Worm (Caenorhabditis elegans): ENCODE data around the gene msp-53.
A peak's percentile ranks its signal among the peaks of the same experiment; 100 is the strongest.
"Not testable (repeated sequence)": the region's sequence is repeated elsewhere in the genome, so short reads cannot be mapped to it uniquely, and the experiment has no call there.

Gene msp-53

DNA sequence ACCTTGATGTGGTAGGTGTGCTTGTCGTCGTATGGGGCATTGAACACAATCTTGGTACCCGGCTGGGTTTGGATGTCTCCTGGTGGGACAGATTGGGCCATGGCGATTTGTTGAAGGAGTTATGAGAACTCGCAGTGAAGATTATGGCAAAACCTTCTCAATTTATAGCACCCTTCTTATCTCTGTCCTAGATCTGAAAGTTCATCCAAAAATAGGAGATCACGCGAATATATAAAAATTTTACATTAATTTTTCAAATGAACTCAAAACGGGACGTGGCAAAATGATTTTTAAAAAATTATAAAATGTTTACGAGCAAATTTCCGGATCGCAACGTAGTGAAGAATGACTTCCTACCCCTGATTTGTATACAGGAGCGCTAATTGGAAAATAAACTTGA, at the start of gene msp-53:
TSS of gene msp-53 (minus strand) at position 101 of the 400 bp plus-strand sequence.
- not testable (repeated sequence) for TF ChIP-seq snpc-4 (tag; optimal IDR thresholded peaks at IDR 0.05); ces-1 (GFP tag; optimal IDR thresholded peaks at IDR 0.05); hlh-1 (tag; optimal IDR thresholded peaks at IDR 0.05)

DNA sequence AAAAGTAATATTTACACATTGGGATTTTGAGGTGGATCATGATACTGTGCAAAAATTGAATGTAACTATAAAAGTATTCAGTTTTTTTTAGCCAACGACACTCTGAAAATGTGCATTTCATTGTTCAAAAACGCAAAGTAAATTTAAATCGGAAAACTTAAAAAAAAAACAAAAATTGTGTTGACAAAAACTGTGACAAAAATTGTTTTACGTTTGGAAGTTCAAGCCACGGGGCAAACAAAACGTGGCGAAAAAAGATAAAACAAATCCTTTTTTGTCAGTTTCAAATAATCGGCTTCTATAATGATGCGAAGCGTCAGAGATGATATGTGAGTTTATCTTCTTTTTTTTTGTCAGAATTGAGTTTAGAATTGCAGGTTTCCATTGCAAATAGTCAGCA, 46.7 kb upstream of the msp-53 start, which contains the start of gene AC7.3:
TSS of gene AC7.3 (plus strand) at position 301 of the 400 bp plus-strand sequence.
- TF ChIP-seq ham-2 (GFP tag; optimal IDR thresholded peaks at IDR 0.05): no peak
- TF ChIP-seq hlh-1 (tag; optimal IDR thresholded peaks at IDR 0.05): no peak
- no peak for TF ChIP-seq ceh-39 (tag; optimal IDR thresholded peaks at IDR 0.05)
- no peak for TF ChIP-seq lin-13 (tag; optimal IDR thresholded peaks at IDR 0.05)
- TF ChIP-seq bed-3 (GFP tag; optimal IDR thresholded peaks at IDR 0.05): no peak
- TF ChIP-seq unc-62 (GFP tag; optimal IDR thresholded peaks at IDR 0.05): no peak
- TF ChIP-seq sem-2 (GFP tag; optimal IDR thresholded peaks at IDR 0.05): no peak
- no peak for TF ChIP-seq flh-1 (GFP tag; optimal IDR thresholded peaks at IDR 0.05)
- no peak for TF ChIP-seq cnd-1 (tag; optimal IDR thresholded peaks at IDR 0.05)
- TF ChIP-seq nhr-2 (tag; optimal IDR thresholded peaks at IDR 0.05): no peak
- no peak for TF ChIP-seq ztf-11 (tag; optimal IDR thresholded peaks at IDR 0.05)
- TF ChIP-seq snpc-4 (tag; optimal IDR thresholded peaks at IDR 0.05): no peak
- TF ChIP-seq elt-3 (tag; optimal IDR thresholded peaks at IDR 0.05): no peak
- no peak for TF ChIP-seq ceh-43 (GFP tag; optimal IDR thresholded peaks at IDR 0.05)

DNA sequence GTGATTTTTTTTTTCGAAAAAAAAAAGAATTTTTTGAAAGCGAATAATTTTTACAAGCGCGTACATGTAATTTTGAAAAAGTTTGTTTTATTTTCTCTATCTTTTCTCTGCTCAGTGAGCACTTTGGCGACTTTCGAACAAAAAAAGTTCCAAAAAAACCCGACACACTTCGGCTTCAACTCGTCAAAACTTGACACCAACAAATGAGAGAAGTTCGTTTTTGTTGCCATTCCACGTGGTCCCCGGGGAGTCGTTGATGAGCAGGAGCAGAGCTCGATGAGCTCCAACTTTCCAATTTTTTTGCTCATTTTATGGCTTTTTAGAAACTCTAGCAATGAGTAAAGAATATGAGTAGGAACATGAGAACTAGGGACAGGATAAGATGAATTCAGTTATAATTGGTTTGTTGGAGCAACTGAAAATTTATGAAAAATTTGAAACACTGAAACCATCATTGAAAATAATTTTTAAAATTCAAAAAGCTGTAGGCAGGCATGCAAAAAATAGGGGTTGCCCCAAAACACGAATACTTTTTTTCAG, 45.6 kb upstream of the msp-53 start:
- TF ChIP-seq nhr-12 (tag; optimal IDR thresholded peaks at IDR 0.05): no peak
- TF ChIP-seq lin-13 (tag; optimal IDR thresholded peaks at IDR 0.05): no peak
- no peak for TF ChIP-seq lsy-2 (tag; optimal IDR thresholded peaks at IDR 0.05)
- no peak for TF ChIP-seq bed-3 (GFP tag; optimal IDR thresholded peaks at IDR 0.05)
- no peak for TF ChIP-seq zip-8 (tag; optimal IDR thresholded peaks at IDR 0.05)
- TF ChIP-seq ceh-39 (tag; optimal IDR thresholded peaks at IDR 0.05): no peak
- TF ChIP-seq drap-1 (GFP tag; optimal IDR thresholded peaks at IDR 0.05): no peak
- no peak for TF ChIP-seq nhr-2 (tag; optimal IDR thresholded peaks at IDR 0.05)
- no peak for TF ChIP-seq blmp-1 (tag; optimal IDR thresholded peaks at IDR 0.05)
- TF ChIP-seq ztf-11 (tag; optimal IDR thresholded peaks at IDR 0.05): no peak

DNA sequence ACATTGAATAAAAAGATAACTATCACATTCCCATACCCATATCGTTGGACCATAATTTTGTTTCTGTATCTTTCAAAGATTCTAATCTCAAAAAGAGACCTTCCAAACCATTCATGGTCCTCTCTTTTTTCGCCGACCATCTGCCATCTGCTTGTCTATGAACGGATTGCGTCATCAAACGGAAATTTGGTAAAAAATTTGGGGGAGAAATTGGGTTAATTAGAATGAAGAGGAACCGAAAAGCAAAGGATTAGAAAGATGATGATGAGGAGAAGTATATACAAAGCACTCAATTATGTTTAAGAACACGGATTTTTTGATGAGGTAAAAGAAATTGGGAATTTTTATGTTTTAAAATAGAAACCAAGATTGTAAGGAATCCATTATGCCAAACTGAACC, 45.1 kb upstream of the msp-53 start:
- no peak for TF ChIP-seq flh-1 (GFP tag; optimal IDR thresholded peaks at IDR 0.05)
- TF ChIP-seq lin-32 (GFP tag; optimal IDR thresholded peaks at IDR 0.05): no peak
- no peak for TF ChIP-seq blmp-1 (tag; optimal IDR thresholded peaks at IDR 0.05)
- peak; percentile 7 for TF ChIP-seq mep-1 (tag; optimal IDR thresholded peaks at IDR 0.05)
- TF ChIP-seq ces-1 (GFP tag; optimal IDR thresholded peaks at IDR 0.05): peak; percentile 69
- no peak for TF ChIP-seq elt-3 (tag; optimal IDR thresholded peaks at IDR 0.05)
- peak; percentile 20 for TF ChIP-seq nhr-2 (tag; optimal IDR thresholded peaks at IDR 0.05)
- peak; percentile 91 for TF ChIP-seq zip-8 (tag; optimal IDR thresholded peaks at IDR 0.05)
- TF ChIP-seq elt-1 (tag; optimal IDR thresholded peaks at IDR 0.05; ENCODE audit: borderline replicate concordance, insufficient read depth): peak; percentile 62

DNA sequence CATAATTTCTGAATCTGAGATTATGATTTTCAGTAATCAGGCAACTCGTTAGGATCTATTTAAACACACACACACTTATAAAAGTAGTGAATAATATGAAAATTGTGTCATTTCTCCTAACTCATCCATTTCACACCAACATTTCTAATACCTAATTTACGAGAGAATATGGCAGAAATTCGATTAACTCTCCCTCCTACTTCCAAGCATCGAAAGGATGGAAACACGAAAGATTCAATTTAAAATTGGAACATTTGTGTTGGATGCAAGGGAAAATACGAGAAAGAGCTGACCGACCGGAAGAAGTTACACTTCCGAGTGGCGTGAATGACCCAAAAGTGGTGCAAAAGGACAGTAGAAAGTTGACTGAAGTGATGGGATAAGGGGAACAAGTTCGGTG, 44.1 kb upstream of the msp-53 start:
- TF ChIP-seq blmp-1 (tag; optimal IDR thresholded peaks at IDR 0.05) (no peak), ces-1 (GFP tag; optimal IDR thresholded peaks at IDR 0.05) (peak; percentile 98)

DNA sequence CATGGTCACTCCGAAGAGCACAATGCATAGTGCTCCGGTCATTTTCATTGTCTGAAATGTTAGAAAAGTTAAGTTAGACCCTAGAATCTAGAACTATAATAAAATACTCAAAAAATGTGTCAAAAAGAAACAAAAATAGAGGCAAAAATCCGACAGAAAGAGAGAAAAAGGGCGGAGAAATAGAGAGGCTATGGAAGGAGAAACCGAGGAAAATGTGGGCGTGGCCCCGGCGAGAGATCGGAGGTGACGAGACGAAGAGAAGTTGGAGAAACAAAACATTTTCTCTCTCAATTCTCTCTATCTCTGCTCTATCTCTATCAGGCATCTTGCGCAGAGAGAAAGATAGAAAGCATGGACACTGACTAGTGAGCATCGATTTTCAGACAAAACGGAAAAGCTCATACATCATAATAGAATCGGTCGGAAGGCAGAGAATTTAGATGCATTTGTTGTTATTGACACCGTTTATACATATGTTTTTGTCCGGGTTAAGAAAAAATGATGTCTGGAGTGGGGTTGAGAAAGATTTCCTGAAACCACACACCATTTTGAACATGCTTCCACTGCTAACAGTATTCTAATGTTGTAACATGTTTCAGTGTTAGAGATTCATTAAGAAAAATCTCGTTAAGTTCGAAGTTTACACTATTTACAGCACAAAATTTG, 38.5 kb upstream of the msp-53 start, which contains the start of gene C02B10.3:
TSS of gene C02B10.3 (minus strand) at position 51 of the 666 bp plus-strand sequence.
- TF ChIP-seq ces-1 (GFP tag; optimal IDR thresholded peaks at IDR 0.05) (peak; percentile 68), flh-1 (GFP tag; optimal IDR thresholded peaks at IDR 0.05) (no peak)

DNA sequence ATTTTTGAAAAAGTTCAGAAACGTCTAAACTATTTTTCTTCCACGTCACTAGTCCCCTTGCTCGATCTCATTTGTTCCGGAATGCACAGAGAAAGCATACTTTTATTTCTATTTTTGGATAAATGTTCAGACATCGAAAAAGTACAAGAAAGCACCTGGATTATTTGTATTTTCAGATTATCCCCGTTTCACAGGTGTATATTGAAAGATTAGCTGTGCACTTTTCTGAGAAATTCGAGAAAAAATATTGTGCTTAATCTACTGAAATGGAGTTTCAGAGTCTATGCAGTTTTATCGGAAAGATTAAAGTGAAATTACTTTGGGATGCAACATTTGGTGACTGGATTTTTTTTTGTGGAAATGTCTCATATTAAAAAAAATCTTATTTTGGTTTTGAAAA, 37.1 kb upstream of the msp-53 start:
- TF ChIP-seq nhr-76 (tag; optimal IDR thresholded peaks at IDR 0.05) (no peak), mab-5 (tag; optimal IDR thresholded peaks at IDR 0.05) (no peak), mls-2 (tag; optimal IDR thresholded peaks at IDR 0.05) (no peak), nhr-12 (tag; optimal IDR thresholded peaks at IDR 0.05) (no peak), unc-62 (GFP tag; optimal IDR thresholded peaks at IDR 0.05) (no peak), ztf-11 (tag; optimal IDR thresholded peaks at IDR 0.05) (no peak), ceh-39 (tag; optimal IDR thresholded peaks at IDR 0.05) (no peak), nhr-237 (tag; optimal IDR thresholded peaks at IDR 0.05) (no peak), bed-3 (GFP tag; optimal IDR thresholded peaks at IDR 0.05) (no peak), zip-8 (tag; optimal IDR thresholded peaks at IDR 0.05) (no peak), M03D4.4 (tag; optimal IDR thresholded peaks at IDR 0.05) (no peak), unc-120 (tag; optimal IDR thresholded peaks at IDR 0.05; ENCODE audit: poor library complexity, severe bottlenecking) (no peak), blmp-1 (tag; optimal IDR thresholded peaks at IDR 0.05) (no peak), lsy-2 (tag; optimal IDR thresholded peaks at IDR 0.05) (no peak)

Data from whole organism, mixed stage, embryonic.